Fruit fly (Drosophila melanogaster): ENCODE measurements around the gene CG7768.

dm6 chr3L:14189431-14189830, 28.6 kb upstream of the CG7768 start, which contains the start of gene nan:
- no peak for TF ChIP-seq Myc (optimal IDR thresholded peaks at IDR 0.05)
- TF ChIP-seq Sin3A (optimal IDR thresholded peaks at IDR 0.05) = no peak
- TF ChIP-seq insv (optimal IDR thresholded peaks at IDR 0.05) = no peak
- no peak for TF ChIP-seq psq (optimal IDR thresholded peaks at IDR 0.05)
